Fruit fly (Drosophila melanogaster) whole organism, embryonic: ENCODE measurements around the gene CG13894.
A peak's percentile ranks its signal among the peaks of the same experiment; 100 is the strongest.

ENCODE experiments used
- CG12391 ChIP-seq: fragments of 200-800 bp; sonication (Bioruptor generic); optimal IDR thresholded peaks from 3 replicates; lab custom pipeline; 2018; ENCODE audit warnings: missing biosample characterization, mild to moderate bottlenecking, missing genetic modification characterization, moderate library complexity
- CG7963 ChIP-seq: fragments of 200-800 bp; sonication (Bioruptor generic); IDR thresholded peaks from 3 replicates; pipeline ENCODE4 v1.3.6; 2022; ENCODE audit warnings: missing biosample characterization, missing genetic modification characterization; ENCODE audit not compliant: partially characterized antibody
- Chrac-16 ChIP-seq: fragments of 200-800 bp; sonication (Bioruptor generic); optimal IDR thresholded peaks from 3 replicates; lab custom pipeline; 2016; ENCODE audit warnings: missing biosample characterization, missing genetic modification characterization
- D19B ChIP-seq: fragments of 200-800 bp; sonication (Bioruptor generic); optimal IDR thresholded peaks from 2 replicates; lab custom pipeline; 2017; ENCODE audit warnings: missing biosample characterization, mild to moderate bottlenecking, missing genetic modification characterization
- al ChIP-seq: fragments of 200-800 bp; sonication (Bioruptor generic); IDR thresholded peaks from 2 replicates; pipeline ENCODE4 v1.3.6; 2022; ENCODE audit warnings: missing biosample characterization, missing genetic modification characterization
- crol ChIP-seq: fragments of 200-800 bp; sonication (Bioruptor generic); IDR thresholded peaks from 2 replicates; pipeline ENCODE4 v1.3.6; 2022; ENCODE audit warnings: missing biosample characterization, missing genetic modification characterization
- fd96Cb ChIP-seq: fragments of 200-800 bp; sonication (Bioruptor generic); optimal IDR thresholded peaks from 2 replicates; lab custom pipeline; 2018; ENCODE audit warnings: missing biosample characterization, mild to moderate bottlenecking, missing genetic modification characterization, moderate library complexity
- h ChIP-seq: fragments of >200 bp; optimal IDR thresholded peaks from 2 replicates; lab custom pipeline; 2017
- p53 ChIP-seq: fragments of 200-800 bp; sonication (Bioruptor generic); optimal IDR thresholded peaks from 2 replicates; lab custom pipeline; 2016; ENCODE audit warnings: missing biosample characterization, missing genetic modification characterization
- repo ChIP-seq: fragments of 200-800 bp; sonication (Bioruptor generic); optimal IDR thresholded peaks from 2 replicates; lab custom pipeline; 2016; ENCODE audit warnings: missing biosample characterization, missing genetic modification characterization
- sim ChIP-seq: fragments of 200-800 bp; sonication (Bioruptor generic); IDR thresholded peaks from 2 replicates; pipeline ENCODE4 v1.3.6; 2022; ENCODE audit warnings: missing biosample characterization, missing genetic modification characterization
- tna ChIP-seq: fragments of 200-800 bp; sonication (Bioruptor generic); IDR thresholded peaks from 2 replicates; pipeline ENCODE4 v1.3.6; 2022; ENCODE audit warnings: missing biosample characterization, missing genetic modification characterization; ENCODE audit not compliant: partially characterized antibody
- zfh2 ChIP-seq: fragments of 200-800 bp; sonication (Bioruptor generic); optimal IDR thresholded peaks from 2 replicates; lab custom pipeline; 2016; ENCODE audit warnings: missing biosample characterization, missing genetic modification characterization

- TF ChIP-seq crol (GFP tag; lab: Robert Waterston, UW) (peak; percentile 24; the same call in 1 of the 2 replicates), p53 (GFP tag; lab: Kevin White, UChicago) (peak; percentile 82), zfh2 (GFP tag; lab: Kevin White, UChicago) (peak; percentile 73), CG12391 (tag; lab: Kevin White, UChicago) (peak; percentile 87), CG7963 (GFP tag; lab: Robert Waterston, UW) (no peak), h (lab: Kevin White, UChicago) (no peak), fd96Cb (tag; lab: Kevin White, UChicago) (peak; percentile 90), Chrac-16 (GFP tag; lab: Kevin White, UChicago) (peak; percentile 83), repo (GFP tag; lab: Kevin White, UChicago) (peak; percentile 88), tna (GFP tag; lab: Robert Waterston, UW) (no peak), sim (peak; percentile 82), al (GFP tag; lab: Robert Waterston, UW) (peak; percentile 62), D19B (GFP tag; lab: Kevin White, UChicago) (peak; percentile 3)
Measured at dm6 chr3L:644111-644718, 54.7 kb downstream of the CG13894 start.
